Worm (Caenorhabditis elegans): ENCODE results near the gene C16B8.3.

C16B8.3 gene

DNA sequence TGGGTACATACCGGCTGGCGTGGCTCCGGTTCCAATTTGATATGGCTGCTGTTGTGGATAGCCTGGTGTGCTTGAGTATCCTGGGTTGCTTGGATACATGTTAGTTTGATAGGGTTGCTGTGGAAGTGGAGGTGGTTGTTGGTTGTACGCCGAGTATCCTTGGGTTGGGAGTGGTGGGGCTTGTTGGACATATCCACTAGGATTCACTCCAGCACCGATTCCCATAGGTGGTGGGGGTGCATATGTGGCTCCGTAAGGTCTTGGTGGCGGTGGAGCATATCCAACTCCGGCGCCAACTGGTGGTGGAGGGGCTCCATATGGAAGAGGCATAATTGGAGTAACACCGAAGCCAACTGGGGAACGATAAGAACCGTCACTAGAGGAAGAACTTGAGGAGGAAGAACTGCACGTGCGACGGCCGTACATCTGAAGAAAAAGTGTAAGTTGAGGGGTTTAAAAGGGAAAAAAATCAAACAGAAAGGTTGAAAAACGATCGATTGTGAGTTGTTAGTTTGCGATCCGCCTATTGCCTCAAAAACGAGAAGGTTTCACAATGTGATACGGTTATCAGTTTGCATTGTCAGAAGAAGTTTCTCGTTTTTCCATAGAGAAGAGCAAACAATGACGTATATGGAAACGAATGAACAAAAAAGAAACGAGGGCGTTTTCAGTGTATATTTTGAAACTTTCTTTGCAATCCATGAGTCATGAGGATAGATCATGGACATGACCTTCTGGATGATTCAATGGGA, at the start of gene C16B8.3:
Gene C16B8.3 (minus strand): TSS at position 426 of the 752 bp plus-strand sequence.
- TF ChIP-seq unc-62 (GFP tag; optimal IDR thresholded peaks at IDR 0.05): no peak

- TF ChIP-seq unc-62 (GFP tag; optimal IDR thresholded peaks at IDR 0.05): no peak
Measured at ce11 chrX:4017576-4018309, 49.3 kb upstream of the C16B8.3 start.

- no peak for TF ChIP-seq unc-62 (GFP tag; optimal IDR thresholded peaks at IDR 0.05)
Measured at ce11 chrX:4016113-4016512, 47.7 kb upstream of the C16B8.3 start, which contains the start of gene hrg-1. TSS of gene hrg-1 (minus strand) at chrX:4016221.

ce11 chrX:4011919-4012318, 43.5 kb upstream of the C16B8.3 start, which contains the start of gene mop-25.1:
TSS of gene mop-25.1 (plus strand) at chrX:4012219.
- TF ChIP-seq unc-62 (GFP tag; optimal IDR thresholded peaks at IDR 0.05): no peak

- no peak for TF ChIP-seq unc-62 (GFP tag; optimal IDR thresholded peaks at IDR 0.05)
Measured at ce11 chrX:4010383-4010782, 41.9 kb upstream of the C16B8.3 start.

DNA sequence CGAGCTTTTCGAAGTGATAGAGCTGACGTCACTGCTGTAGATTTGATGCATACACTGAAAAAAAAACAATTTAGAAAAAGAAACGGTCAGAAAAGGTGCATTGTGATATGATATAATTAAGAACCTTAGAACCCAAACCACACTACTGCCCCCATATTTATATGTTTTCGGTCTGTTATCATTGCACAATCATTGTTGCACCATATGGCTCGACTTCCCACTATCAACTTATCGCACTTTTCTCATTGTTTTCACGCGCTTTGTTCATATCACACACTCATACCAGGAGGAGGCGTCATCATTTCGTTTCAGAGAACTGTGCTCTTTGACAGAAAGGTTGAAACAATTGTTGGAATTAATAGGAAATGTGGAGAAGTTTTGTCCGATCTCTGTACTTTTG, 40.5 kb upstream of the C16B8.3 start:
- no peak for TF ChIP-seq unc-62 (GFP tag; optimal IDR thresholded peaks at IDR 0.05)

DNA sequence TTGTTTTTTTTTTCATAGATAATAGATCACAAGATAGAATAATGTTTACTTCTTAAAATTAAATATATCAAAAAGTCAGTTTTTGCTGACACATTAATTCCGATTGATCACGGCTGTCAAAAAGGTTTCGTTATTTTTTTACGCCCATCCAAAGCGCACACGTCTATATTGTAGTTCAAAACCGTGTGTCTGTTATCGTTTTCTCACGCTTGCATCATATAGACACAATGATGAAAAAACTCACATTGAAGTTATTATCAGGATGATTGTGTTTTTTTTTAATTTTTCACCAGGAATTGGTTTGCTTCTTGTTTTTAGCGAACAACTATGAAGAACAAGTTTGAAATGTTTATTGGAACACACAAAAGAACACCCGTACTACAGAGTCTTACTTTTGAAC, 39.3 kb upstream of the C16B8.3 start:
- TF ChIP-seq unc-62 (GFP tag; optimal IDR thresholded peaks at IDR 0.05): no peak

DNA sequence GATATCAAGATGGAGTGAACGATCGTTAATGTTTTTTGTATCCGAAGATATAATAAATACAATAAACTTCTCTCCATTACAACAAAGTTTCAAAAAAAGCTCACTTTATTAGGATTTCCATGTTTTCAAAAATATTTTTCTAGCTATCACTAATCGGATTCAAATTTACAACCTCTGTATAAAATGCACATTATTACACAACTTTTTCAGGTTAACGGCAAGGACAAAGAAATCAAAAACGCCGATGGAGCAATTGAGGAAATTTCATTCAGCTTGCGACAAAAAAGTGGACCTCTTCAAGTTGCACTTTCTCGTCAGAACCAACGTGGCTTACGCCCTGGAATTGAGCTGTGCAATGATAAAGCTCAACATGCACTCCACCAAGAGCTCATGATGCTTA, 38.5 kb upstream of the C16B8.3 start:
- TF ChIP-seq unc-62 (GFP tag; optimal IDR thresholded peaks at IDR 0.05): no peak

DNA sequence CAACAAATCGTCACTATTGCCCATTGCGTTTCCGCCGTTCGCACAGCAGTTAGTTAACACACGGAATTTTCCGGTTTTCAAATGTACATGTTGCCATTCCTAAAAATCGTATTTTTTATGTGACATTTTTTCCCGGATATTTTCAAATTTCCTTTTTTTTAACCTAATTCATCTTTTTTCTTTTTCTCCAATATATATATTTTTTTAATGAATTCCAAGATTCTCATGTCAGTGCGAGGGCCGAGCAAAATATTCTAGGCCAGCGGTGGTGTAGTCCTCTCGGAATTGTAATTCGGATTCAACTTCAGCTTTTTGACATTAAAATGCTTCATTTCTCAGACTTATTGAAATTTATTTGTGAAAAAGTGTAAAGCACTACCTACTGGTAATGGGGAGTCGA, 36.6 kb upstream of the C16B8.3 start, which contains the start of gene R02E12.4:
Gene R02E12.4 (plus strand): TSS at position 301 of the 400 bp plus-strand sequence.
- TF ChIP-seq unc-62 (GFP tag; optimal IDR thresholded peaks at IDR 0.05): no peak

ce11 chrX:4003220-4003619, 34.8 kb upstream of the C16B8.3 start, which contains the start of gene R02E12.12:
TSS of gene R02E12.12 (plus strand) at chrX:4003520.
- no peak for TF ChIP-seq unc-62 (GFP tag; optimal IDR thresholded peaks at IDR 0.05)

- TF ChIP-seq unc-62 (GFP tag; optimal IDR thresholded peaks at IDR 0.05): no peak
Measured at ce11 chrX:3997040-3997439, 28.6 kb upstream of the C16B8.3 start, which contains the start of gene R02E12.5. TSS of gene R02E12.5 (plus strand) at chrX:3997340.

- TF ChIP-seq unc-62 (GFP tag; optimal IDR thresholded peaks at IDR 0.05): no peak
Measured at ce11 chrX:3994418-3994817, 26.0 kb upstream of the C16B8.3 start.

ce11 chrX:3991652-3992051, 23.2 kb upstream of the C16B8.3 start:
- TF ChIP-seq unc-62 (GFP tag; optimal IDR thresholded peaks at IDR 0.05): no peak

DNA sequence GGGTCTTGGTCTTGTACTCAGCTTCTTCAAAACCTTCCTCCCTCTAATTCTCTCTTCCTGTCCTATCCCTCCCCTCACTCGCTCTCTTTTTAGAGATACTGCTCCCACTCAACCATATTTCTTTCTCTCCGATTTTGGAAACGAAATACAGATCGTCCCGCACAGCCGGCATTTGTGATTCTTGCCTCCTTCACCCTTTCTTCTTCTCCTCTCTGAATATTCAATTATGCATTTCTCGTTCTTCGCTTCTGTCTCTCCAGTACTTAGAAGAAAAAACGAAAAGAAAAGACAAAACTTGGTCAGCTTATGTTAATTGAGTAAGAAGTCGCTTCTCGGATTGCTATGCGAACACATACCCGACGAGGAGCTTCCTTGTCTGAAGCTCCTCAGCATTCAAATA, 22.5 kb upstream of the C16B8.3 start:
- no peak for TF ChIP-seq unc-62 (GFP tag; optimal IDR thresholded peaks at IDR 0.05)

DNA sequence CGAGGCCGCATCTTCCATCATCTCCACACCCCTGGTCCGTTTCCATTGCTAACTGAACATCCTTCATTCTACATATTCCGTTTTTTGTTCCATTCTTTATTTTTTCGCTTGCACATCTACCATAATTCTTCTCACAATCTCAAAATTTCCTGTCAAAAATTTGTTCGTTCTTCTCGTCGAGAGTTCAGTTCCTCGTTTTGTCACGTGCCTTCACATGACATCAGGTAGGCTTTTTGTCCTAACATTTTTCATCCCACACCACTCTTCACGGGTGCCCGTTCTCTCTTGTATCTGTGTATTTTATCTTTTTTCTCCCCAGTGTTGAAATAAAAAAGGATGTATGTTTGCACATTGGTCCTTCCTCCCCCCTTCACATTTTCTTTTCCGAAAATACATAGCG, 22.1 kb upstream of the C16B8.3 start:
- no peak for TF ChIP-seq unc-62 (GFP tag; optimal IDR thresholded peaks at IDR 0.05)

- no peak for TF ChIP-seq unc-62 (GFP tag; optimal IDR thresholded peaks at IDR 0.05)
Measured at ce11 chrX:3988575-3988974, 20.1 kb upstream of the C16B8.3 start.

- TF ChIP-seq unc-62 (GFP tag; optimal IDR thresholded peaks at IDR 0.05): no peak
Measured at ce11 chrX:3982370-3982769, 13.9 kb upstream of the C16B8.3 start.
